Worm (Caenorhabditis elegans): Measurements from ENCODE around the gene ZK353.2.

Gene ZK353.2

DNA sequence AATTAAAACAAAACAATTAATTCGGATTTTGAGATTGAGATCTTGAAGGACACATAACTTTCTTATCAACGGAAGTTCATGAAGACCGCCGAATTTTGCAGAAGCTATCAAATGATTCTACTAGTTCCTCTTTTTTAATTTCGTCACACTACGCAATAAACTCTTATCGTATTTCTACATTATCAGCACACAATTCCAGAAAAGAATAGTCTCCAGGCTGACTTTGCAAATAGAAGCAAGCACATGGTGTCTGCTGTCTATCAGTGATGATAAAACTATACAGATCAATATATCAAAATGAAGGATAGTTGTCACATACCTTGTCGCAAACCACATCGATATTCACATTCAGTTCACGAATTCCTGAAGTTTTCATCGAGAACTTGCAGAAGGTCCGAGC lies 2.0 kb downstream of the ZK353.2 start:
- TF ChIP-seq mxl-3 (GFP tag; optimal IDR thresholded peaks at IDR 0.05) (peak; percentile 62), gei-8 (GFP tag; optimal IDR thresholded peaks at IDR 0.05) (peak; percentile 44), pqm-1 (tag; optimal IDR thresholded peaks at IDR 0.05) (peak; percentile 100), arid-1 (GFP tag; conservative IDR thresholded peaks at IDR 0.05) (no peak), nhr-76 (tag; optimal IDR thresholded peaks at IDR 0.05) (no peak), nhr-48 (tag; optimal IDR thresholded peaks at IDR 0.05) (peak; percentile 28), hlh-11 (tag; optimal IDR thresholded peaks at IDR 0.05) (peak; percentile 82), mdl-1 (tag; optimal IDR thresholded peaks at IDR 0.05) (peak in 1 of 2 experiments; percentile 49), nhr-102 (tag; optimal IDR thresholded peaks at IDR 0.05) (no peak), dve-1 (tag; optimal IDR thresholded peaks at IDR 0.05; ENCODE audit: insufficient read depth) (peak; percentile 80), lin-39 (tag; optimal IDR thresholded peaks at IDR 0.05) (no peak), nhr-77 (tag; optimal IDR thresholded peaks at IDR 0.05) (peak; percentile 39), hlh-30 (tag; optimal IDR thresholded peaks at IDR 0.05; ENCODE audit: insufficient read depth) (peak; percentile 7), set-16 (GFP tag; IDR thresholded peaks at IDR 0.05) (no peak), ztf-7 (tag; optimal IDR thresholded peaks at IDR 0.05) (peak; percentile 82), nhr-237 (tag; optimal IDR thresholded peaks at IDR 0.05) (no peak), nhr-6 (tag; optimal IDR thresholded peaks at IDR 0.05) (no peak), lsy-2 (tag; optimal IDR thresholded peaks at IDR 0.05) (peak in 1 of 2 experiments; percentile 8), php-3 (GFP tag; IDR thresholded peaks at IDR 0.05) (peak; percentile 87), dmd-6 (GFP tag; IDR thresholded peaks at IDR 0.05) (peak; percentile 97), lin-1 (GFP tag; IDR thresholded peaks at IDR 0.05) (peak; percentile 43; the same call in 1 of the 2 replicates), F26F4.8 (GFP tag; conservative IDR thresholded peaks at IDR 0.05) (no peak), zfp-3 (GFP tag; conservative IDR thresholded peaks at IDR 0.05) (no peak), nhr-28 (tag; optimal IDR thresholded peaks at IDR 0.05) (peak; percentile 73), mes-2 (tag; optimal IDR thresholded peaks at IDR 0.05; ENCODE audit: poor library complexity, severe bottlenecking) (peak; percentile 15), tag-97 (GFP tag; IDR thresholded peaks at IDR 0.05) (no peak), hif-1 (tag; optimal IDR thresholded peaks at IDR 0.05) (no peak)

DNA sequence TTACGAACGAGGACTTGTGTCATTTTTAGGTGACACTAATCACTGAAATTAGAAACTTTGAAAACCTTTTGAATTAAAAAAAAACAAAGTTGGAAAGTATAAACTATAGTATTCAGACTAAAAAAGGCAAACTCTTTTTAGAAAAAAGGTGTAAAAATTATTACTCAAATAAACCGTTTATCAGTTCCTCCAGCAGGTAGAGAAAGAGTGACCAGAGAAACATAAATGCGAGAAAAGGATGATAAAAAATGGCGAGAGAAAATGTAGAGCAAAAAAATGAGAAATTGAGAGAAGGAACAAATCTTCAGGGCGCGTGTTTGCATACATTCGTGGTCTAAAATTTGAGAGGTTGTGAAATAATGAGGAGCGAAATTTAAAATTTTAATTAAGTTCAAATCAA lies 3.4 kb downstream of the ZK353.2 start, which contains the start of gene lap-1:
Gene lap-1 (minus strand): TSS at position 42 of the 400 bp plus-strand sequence.
- peak; percentile 83 for TF ChIP-seq pqm-1 (tag; optimal IDR thresholded peaks at IDR 0.05)
- peak; percentile 31 for TF ChIP-seq nhr-28 (tag; optimal IDR thresholded peaks at IDR 0.05)
- peak; percentile 28; the same call in 1 of the 2 replicates for TF ChIP-seq dmd-6 (GFP tag; IDR thresholded peaks at IDR 0.05)
- TF ChIP-seq T26A8.4 (GFP tag; IDR thresholded peaks at IDR 0.05) = no peak
- no peak for TF ChIP-seq saeg-2 (GFP tag; IDR thresholded peaks at IDR 0.05)
- no peak for TF ChIP-seq unc-62 (GFP tag; optimal IDR thresholded peaks at IDR 0.05 in 1 of 2)
- no peak for TF ChIP-seq unc-62 (tag; optimal IDR thresholded peaks at IDR 0.05)
- no peak for TF ChIP-seq madf-5 (GFP tag; IDR thresholded peaks at IDR 0.05)

ce11 chrIII:8402633-8403032 lies 4.1 kb downstream of the ZK353.2 start:
- TF ChIP-seq unc-62 (GFP tag; optimal IDR thresholded peaks at IDR 0.05 in 1 of 2) (peak in 1 of 2 experiments; percentile 96), unc-62 (tag; optimal IDR thresholded peaks at IDR 0.05) (no peak), aha-1 (tag) (peak; percentile 89), ztf-11 (tag; optimal IDR thresholded peaks at IDR 0.05) (no peak), spr-1 (tag; optimal IDR thresholded peaks at IDR 0.05) (no peak)

- no peak for TF ChIP-seq spr-3 (GFP tag; optimal IDR thresholded peaks at IDR 0.05)
- TF ChIP-seq ceh-82 (tag; optimal IDR thresholded peaks at IDR 0.05) = no peak
- no peak for TF ChIP-seq nhr-10 (tag; optimal IDR thresholded peaks at IDR 0.05)
- TF ChIP-seq daf-16 (GFP tag; optimal IDR thresholded peaks at IDR 0.05) = no peak
- TF ChIP-seq daf-16 (tag; optimal IDR thresholded peaks at IDR 0.05) = no peak
These were observed 5.0 kb downstream of the ZK353.2 start, which contains the start of gene cutc-1 for ce11 chrIII:8403507-8403906. TSS of gene cutc-1 (minus strand) at chrIII:8403607.
